Fruit fly (Drosophila melanogaster) whole organism, embryonic: ENCODE data around the gene stv.

ENCODE experiments used
- Ada2b ChIP-seq: fragments of 200-800 bp; sonication (Bioruptor generic); IDR thresholded peaks from 2 replicates; pipeline ENCODE4 v1.3.6; 2022; ENCODE audit warnings: missing biosample characterization, missing genetic modification characterization
- B-H2 ChIP-seq: fragments of 200-800 bp; sonication (Bioruptor generic); optimal IDR thresholded peaks from 2 replicates; lab custom pipeline; 2018; ENCODE audit warnings: missing biosample characterization, mild to moderate bottlenecking, missing genetic modification characterization
- CG10543 ChIP-seq: fragments of 200-800 bp; sonication (Bioruptor generic); optimal IDR thresholded peaks from 3 replicates; lab custom pipeline; 2017; ENCODE audit warnings: missing biosample characterization, mild to moderate bottlenecking, missing genetic modification characterization, moderate library complexity
- CG12659 ChIP-seq: fragments of 200-800 bp; sonication (Bioruptor generic); optimal IDR thresholded peaks from 3 replicates; lab custom pipeline; 2017; ENCODE audit warnings: mild to moderate bottlenecking, missing biosample characterization, missing genetic modification reagents, missing genetic modification characterization
- CG13123 ChIP-seq: fragments of 200-800 bp; sonication (Bioruptor generic); optimal IDR thresholded peaks from 2 replicates; lab custom pipeline; 2016; ENCODE audit warnings: missing biosample characterization, missing genetic modification characterization
- CG13894 ChIP-seq: fragments of 200-800 bp; sonication (Bioruptor generic); optimal IDR thresholded peaks from 3 replicates; lab custom pipeline; 2018; ENCODE audit warnings: missing biosample characterization, mild to moderate bottlenecking, missing genetic modification characterization, moderate library complexity
- CG14014 ChIP-seq: fragments of 200-800 bp; sonication (Bioruptor generic); IDR thresholded peaks from 2 replicates; pipeline ENCODE4 v1.3.6; 2022; ENCODE audit warnings: missing biosample characterization, missing genetic modification characterization
- CG15514 ChIP-seq: fragments of 200-800 bp; sonication (Bioruptor generic); optimal IDR thresholded peaks from 3 replicates; lab custom pipeline; 2017; ENCODE audit warnings: missing biosample characterization, missing genetic modification characterization, mild to moderate bottlenecking, moderate library complexity, missing genetic modification reagents
- CG17359 ChIP-seq: fragments of 200-800 bp; sonication (Bioruptor generic); optimal IDR thresholded peaks from 3 replicates; lab custom pipeline; 2018; ENCODE audit warnings: missing biosample characterization, mild to moderate bottlenecking, missing genetic modification characterization, moderate library complexity
- CG17612 ChIP-seq: fragments of 200-800 bp; sonication (Bioruptor generic); IDR thresholded peaks from 2 replicates; pipeline ENCODE4 v1.3.6; 2022; ENCODE audit warnings: missing biosample characterization, missing genetic modification characterization
- CG18599 ChIP-seq: fragments of 200-800 bp; sonication (Bioruptor generic); optimal IDR thresholded peaks from 3 replicates; lab custom pipeline; 2017; ENCODE audit warnings: missing biosample characterization, missing genetic modification characterization, mild to moderate bottlenecking, moderate library complexity, missing genetic modification reagents
- CG2116 ChIP-seq: fragments of 200-800 bp; sonication (Bioruptor generic); optimal IDR thresholded peaks from 3 replicates; lab custom pipeline; 2018; ENCODE audit warnings: missing biosample characterization, mild to moderate bottlenecking, missing genetic modification characterization
- CG2889 ChIP-seq: fragments of 200-800 bp; sonication (Bioruptor generic); IDR thresholded peaks from 3 replicates; pipeline ENCODE4 v1.3.6; 2022; ENCODE audit warnings: missing biosample characterization, missing genetic modification characterization
- CG30020 ChIP-seq: fragments of 200-800 bp; optimal IDR thresholded peaks from 2 replicates; lab custom pipeline; 2019; ENCODE audit warnings: missing biosample characterization, mild to moderate bottlenecking, missing genetic modification characterization, moderate library complexity
- CG34422 ChIP-seq: fragments of 200-800 bp; sonication (Bioruptor generic); IDR thresholded peaks from 3 replicates; pipeline ENCODE4 v1.3.6; 2022; ENCODE audit warnings: missing biosample characterization, missing genetic modification characterization
- CG5180 ChIP-seq: fragments of 200-800 bp; sonication (Bioruptor generic); optimal IDR thresholded peaks from 3 replicates; lab custom pipeline; 2017; ENCODE audit warnings: missing biosample characterization, missing genetic modification characterization, mild to moderate bottlenecking, moderate library complexity, missing genetic modification reagents
- CG6765 ChIP-seq: fragments of 200-800 bp; sonication (Bioruptor generic); optimal IDR thresholded peaks from 3 replicates; lab custom pipeline; 2017; ENCODE audit warnings: missing biosample characterization, mild to moderate bottlenecking, missing genetic modification characterization
- CG6854 ChIP-seq: fragments of 200-800 bp; sonication (Bioruptor generic); optimal IDR thresholded peaks from 3 replicates; lab custom pipeline; 2017; ENCODE audit warnings: missing biosample characterization, mild to moderate bottlenecking, missing genetic modification characterization
- CG8290 ChIP-seq, 3 experiments: fragments of 200-800 bp; sonication (Bioruptor generic); optimal IDR thresholded peaks; 2 replicates each; lab custom pipeline; 2016 to 2019; ENCODE audit warnings: missing biosample characterization in 3 of 3, missing genetic modification characterization in 3 of 3, mild to moderate bottlenecking in 2 of 3, moderate library complexity in 1 of 3
- CG8924 ChIP-seq: fragments of 200-800 bp; optimal IDR thresholded peaks from 3 replicates; lab custom pipeline; 2019; ENCODE audit warnings: missing biosample characterization, mild to moderate bottlenecking, missing genetic modification characterization, moderate library complexity
- CG9932 ChIP-seq: fragments of 200-800 bp; sonication (Bioruptor generic); IDR thresholded peaks from 2 replicates; pipeline ENCODE4 v1.3.6; 2022; ENCODE audit warnings: missing biosample characterization, missing genetic modification characterization
- CoRest ChIP-seq: fragments of 200-800 bp; sonication (Bioruptor generic); optimal IDR thresholded peaks from 3 replicates; lab custom pipeline; 2018; ENCODE audit warnings: missing biosample characterization, mild to moderate bottlenecking, missing genetic modification characterization, moderate library complexity
- Dbx ChIP-seq: fragments of 200-800 bp; sonication (Bioruptor generic); IDR thresholded peaks from 3 replicates; pipeline ENCODE4 v1.3.6; 2022; ENCODE audit warnings: missing biosample characterization, missing genetic modification characterization
- E2f1 ChIP-seq: fragments of 200-800 bp; sonication (Bioruptor generic); IDR thresholded peaks from 2 replicates; pipeline ENCODE4 v1.3.6; 2022; ENCODE audit warnings: missing biosample characterization, missing genetic modification characterization
- Fer1 ChIP-seq: fragments of 200-800 bp; sonication (Bioruptor generic); optimal IDR thresholded peaks from 2 replicates; lab custom pipeline; 2017; ENCODE audit warnings: missing biosample characterization, mild to moderate bottlenecking, missing genetic modification characterization
- Hand ChIP-seq: fragments of 200-800 bp; sonication (Bioruptor generic); optimal IDR thresholded peaks from 2 replicates; lab custom pipeline; 2017; ENCODE audit warnings: mild to moderate bottlenecking, missing biosample characterization, missing genetic modification reagents, missing genetic modification characterization
- Hmr ChIP-seq: fragments of 200-800 bp; sonication (Bioruptor generic); optimal IDR thresholded peaks from 3 replicates; lab custom pipeline; 2017; ENCODE audit warnings: mild to moderate bottlenecking, missing biosample characterization, missing genetic modification reagents, missing genetic modification characterization
- NfI ChIP-seq: fragments of 200-800 bp; sonication (Bioruptor generic); optimal IDR thresholded peaks from 3 replicates; lab custom pipeline; 2018; ENCODE audit warnings: missing biosample characterization, mild to moderate bottlenecking, missing genetic modification characterization, moderate library complexity
- Oaz ChIP-seq: fragments of 200-800 bp; sonication (Bioruptor generic); IDR thresholded peaks from 2 replicates; pipeline ENCODE4 v1.3.6; 2022; ENCODE audit warnings: missing biosample characterization, missing genetic modification characterization
- Ptx1 ChIP-seq: fragments of 200-800 bp; sonication (Bioruptor generic); IDR thresholded peaks from 2 replicates; pipeline ENCODE4 v1.3.6; 2022; ENCODE audit warnings: missing biosample characterization, missing genetic modification characterization
- Xrp1 ChIP-seq: fragments of 200-800 bp; sonication (Bioruptor generic); IDR thresholded peaks from 2 replicates; pipeline ENCODE4 v1.3.6; 2022; ENCODE audit warnings: missing biosample characterization, missing genetic modification characterization
- bab2 ChIP-seq: fragments of 200-800 bp; sonication (Bioruptor generic); optimal IDR thresholded peaks from 2 replicates; lab custom pipeline; 2016; ENCODE audit warnings: missing biosample characterization, missing genetic modification characterization
- dm ChIP-seq: fragments of 200-800 bp; sonication (Bioruptor generic); optimal IDR thresholded peaks from 3 replicates; lab custom pipeline; 2016; ENCODE audit warnings: missing biosample characterization, missing genetic modification characterization
- dmrt99B ChIP-seq: fragments of 200-800 bp; sonication (Bioruptor generic); optimal IDR thresholded peaks from 2 replicates; lab custom pipeline; 2018; ENCODE audit warnings: missing biosample characterization, mild to moderate bottlenecking, missing genetic modification characterization, moderate library complexity
- dysf ChIP-seq: fragments of 200-800 bp; sonication (Bioruptor generic); IDR thresholded peaks from 3 replicates; pipeline ENCODE4 v1.3.6; 2022; ENCODE audit warnings: missing biosample characterization, missing genetic modification characterization
- grn ChIP-seq: fragments of 200-800 bp; sonication (Bioruptor generic); optimal IDR thresholded peaks from 3 replicates; lab custom pipeline; 2017; ENCODE audit warnings: missing biosample characterization, missing genetic modification characterization
- gsb ChIP-seq: fragments of 200-800 bp; sonication (Bioruptor generic); IDR thresholded peaks from 2 replicates; pipeline ENCODE4 v1.3.6; 2022; ENCODE audit warnings: missing biosample characterization, missing genetic modification characterization
- lmd ChIP-seq: fragments of 200-800 bp; sonication (Bioruptor generic); IDR thresholded peaks from 2 replicates; pipeline ENCODE4 v1.3.6; 2022; ENCODE audit warnings: missing biosample characterization, missing genetic modification characterization
- luna ChIP-seq: fragments of 200-800 bp; sonication (Bioruptor generic); optimal IDR thresholded peaks from 2 replicates; lab custom pipeline; 2016; ENCODE audit warnings: missing biosample characterization, missing genetic modification characterization
- nmo ChIP-seq: fragments of 200-800 bp; sonication (Bioruptor generic); optimal IDR thresholded peaks from 2 replicates; lab custom pipeline; 2018; ENCODE audit warnings: missing biosample characterization, mild to moderate bottlenecking, missing genetic modification characterization, moderate library complexity
- nom ChIP-seq: fragments of 200-800 bp; sonication (Bioruptor generic); optimal IDR thresholded peaks from 2 replicates; lab custom pipeline; 2017; ENCODE audit warnings: missing biosample characterization, missing genetic modification characterization, mild to moderate bottlenecking, moderate library complexity, missing genetic modification reagents
- p53 ChIP-seq: fragments of 200-800 bp; sonication (Bioruptor generic); optimal IDR thresholded peaks from 2 replicates; lab custom pipeline; 2016; ENCODE audit warnings: missing biosample characterization, missing genetic modification characterization
- psq ChIP-seq: fragments of 200-800 bp; sonication (Bioruptor generic); optimal IDR thresholded peaks from 2 replicates; lab custom pipeline; 2017; ENCODE audit warnings: missing biosample characterization, missing genetic modification characterization
- sim ChIP-seq: fragments of 200-800 bp; sonication (Bioruptor generic); IDR thresholded peaks from 2 replicates; pipeline ENCODE4 v1.3.6; 2022; ENCODE audit warnings: missing biosample characterization, missing genetic modification characterization
- sob ChIP-seq: fragments of 200-800 bp; sonication (Bioruptor generic); IDR thresholded peaks from 2 replicates; pipeline ENCODE4 v1.3.6; 2022; ENCODE audit warnings: missing biosample characterization, missing genetic modification characterization
- sr ChIP-seq: fragments of 200-800 bp; sonication (Bioruptor generic); IDR thresholded peaks from 3 replicates; pipeline ENCODE4 v1.3.6; 2022; ENCODE audit warnings: missing biosample characterization, missing genetic modification characterization
- sug ChIP-seq: fragments of 200-800 bp; optimal IDR thresholded peaks from 2 replicates; lab custom pipeline; 2019; ENCODE audit warnings: missing biosample characterization, mild to moderate bottlenecking, missing genetic modification characterization, moderate library complexity
- unpg ChIP-seq: fragments of 200-800 bp; sonication (Bioruptor generic); optimal IDR thresholded peaks from 3 replicates; lab custom pipeline; 2018; ENCODE audit warnings: missing biosample characterization, mild to moderate bottlenecking, missing genetic modification characterization, moderate library complexity

The stv gene

DNA sequence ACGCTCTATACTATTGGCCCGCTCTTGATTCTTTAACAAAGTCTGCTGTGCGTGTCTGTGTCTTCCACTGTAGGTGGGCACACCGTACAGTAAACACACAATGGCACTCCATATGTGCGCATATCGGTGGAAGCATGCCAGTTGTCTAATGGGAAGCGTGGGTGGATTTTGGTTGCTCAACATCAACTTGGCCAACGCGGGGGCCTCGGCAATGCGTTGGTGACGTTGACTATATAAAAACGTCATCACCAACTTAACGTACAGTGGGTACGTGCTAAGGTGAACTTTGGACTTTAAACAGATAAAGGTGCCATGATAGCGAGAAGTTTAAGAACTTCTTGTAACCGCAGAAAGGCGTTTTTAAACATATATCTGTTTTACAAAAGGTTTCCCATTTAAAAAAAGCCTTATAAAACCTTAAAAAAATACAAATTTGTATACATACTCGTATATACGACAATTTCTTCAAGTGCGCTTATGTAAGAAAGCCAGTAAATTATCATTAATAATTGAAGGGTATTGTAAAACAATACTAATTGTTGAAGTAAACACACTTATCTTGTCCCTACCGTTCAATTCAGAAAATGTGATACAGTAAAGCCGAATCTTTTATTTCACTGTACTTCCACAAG is 2.4 kb downstream of the stv start (continued):
- peak; percentile 65 for TF ChIP-seq lmd (GFP tag; lab: Robert Waterston, UW)
- peak; percentile 15 for TF ChIP-seq B-H2 (GFP tag; lab: Kevin White, UChicago)
- peak; percentile 44 for TF ChIP-seq CG5180 (GFP tag; lab: Kevin White, UChicago)
- peak; percentile 6 for TF ChIP-seq nom (GFP tag; lab: Kevin White, UChicago)
- peak; percentile 44; the same call in 1 of the 2 replicates for TF ChIP-seq Ada2b (GFP tag; lab: Robert Waterston, UW)
- TF ChIP-seq sug (tag; lab: Kevin White, UChicago) = peak; percentile 15
- TF ChIP-seq CG8290 (GFP tag; optimal IDR thresholded peaks at IDR 0.05; lab: Kevin White, UChicago) = no peak
- peak in 1 of 2 experiments; percentile 42 for TF ChIP-seq CG8290 (tag; optimal IDR thresholded peaks at IDR 0.05; lab: Kevin White, UChicago)
- peak; percentile 100 for TF ChIP-seq sr (GFP tag; lab: Robert Waterston, UW)
- peak; percentile 60 for TF ChIP-seq Hand (GFP tag; lab: Kevin White, UChicago)
- TF ChIP-seq grn (GFP tag; lab: Kevin White, UChicago) = no peak
- TF ChIP-seq Fer1 (GFP tag; lab: Kevin White, UChicago) = peak; percentile 8
- no peak for TF ChIP-seq p53 (GFP tag; lab: Kevin White, UChicago)
- TF ChIP-seq CG13894 = peak; percentile 60
- peak; percentile 6 for TF ChIP-seq CG2116 (GFP tag; lab: Kevin White, UChicago)
- peak; percentile 31 for TF ChIP-seq unpg (GFP tag; lab: Kevin White, UChicago)
- 0 out of 3 replicates have a peak, but pooled peaks have one; percentile 12 for TF ChIP-seq CG2889 (GFP tag; lab: Robert Waterston, UW)
- TF ChIP-seq dm (GFP tag; lab: Kevin White, UChicago) = no peak
- TF ChIP-seq CG14014 (GFP tag; lab: Robert Waterston, UW) = 0 out of 2 replicates have a peak, but pooled peaks have one; percentile 30
- peak; percentile 49 for TF ChIP-seq CG17359
- TF ChIP-seq CG10543 (GFP tag; lab: Kevin White, UChicago) = peak; percentile 81
- no peak for TF ChIP-seq luna
- TF ChIP-seq Dbx (GFP tag; lab: Robert Waterston, UW) = 0 out of 3 replicates have a peak, but pooled peaks have one; percentile 23
- peak; percentile 53 for TF ChIP-seq NfI (GFP tag; lab: Kevin White, UChicago)
- peak; percentile 57 for TF ChIP-seq CG12659 (GFP tag; lab: Kevin White, UChicago)
- TF ChIP-seq dmrt99B = peak; percentile 72
- 0 out of 2 replicates have a peak, but pooled peaks have one; percentile 43 for TF ChIP-seq gsb (GFP tag; lab: Robert Waterston, UW)
- peak; percentile 63 for TF ChIP-seq CG18599 (GFP tag; lab: Kevin White, UChicago)
- TF ChIP-seq dysf = peak; percentile 68; the same call in 2 of the 3 replicates
- peak; percentile 55 for TF ChIP-seq CG6765 (GFP tag; lab: Kevin White, UChicago)
- TF ChIP-seq CG30020 (tag; lab: Kevin White, UChicago) = no peak
- TF ChIP-seq CG34422 = peak; percentile 31; the same call in 1 of the 3 replicates
- TF ChIP-seq Hmr = peak; percentile 56
- TF ChIP-seq Xrp1 (GFP tag; lab: Robert Waterston, UW) = peak; percentile 16; the same call in 1 of the 2 replicates
- TF ChIP-seq nmo = peak; percentile 43
- TF ChIP-seq CG9932 (GFP tag; lab: Robert Waterston, UW) = peak; percentile 39; the same call in 1 of the 2 replicates
- TF ChIP-seq bab2 = peak; percentile 44
- peak; percentile 67 for TF ChIP-seq CoRest (tag; lab: Kevin White, UChicago)
- peak; percentile 5 for TF ChIP-seq psq (GFP tag; lab: Kevin White, UChicago)
- TF ChIP-seq CG8924 (tag; lab: Kevin White, UChicago) = peak; percentile 46
- no peak for TF ChIP-seq CG13123 (GFP tag; lab: Kevin White, UChicago)
- peak; percentile 39; the same call in 1 of the 2 replicates for TF ChIP-seq E2f1
- TF ChIP-seq Ptx1 (GFP tag; lab: Robert Waterston, UW) = peak; percentile 65
- TF ChIP-seq CG15514 (GFP tag; lab: Kevin White, UChicago) = peak; percentile 40
- 0 out of 2 replicates have a peak, but pooled peaks have one; percentile 28 for TF ChIP-seq Oaz (GFP tag; lab: Robert Waterston, UW)
- TF ChIP-seq sim (GFP tag; lab: Robert Waterston, UW) = no peak
- TF ChIP-seq sob (GFP tag; lab: Robert Waterston, UW) = peak; percentile 51; the same call in 1 of the 2 replicates
- peak; percentile 64 for TF ChIP-seq CG6854
- TF ChIP-seq CG17612 = no peak
